Worm (Caenorhabditis elegans) whole organism, late embryonic: ENCODE results near the gene nol-6.

ENCODE experiments used
- F13H6.1 ChIP-seq: sonication (generic microtip); optimal IDR thresholded peaks from 2 replicates; lab custom pipeline; 2016; ENCODE audit warnings: missing genetic modification characterization, missing compliant biosample characterization
- K02D7.2 ChIP-seq: sonication (generic microtip); optimal IDR thresholded peaks from 2 replicates; lab custom pipeline; 2017; ENCODE audit warnings: mild to moderate bottlenecking, missing genetic modification characterization, missing compliant biosample characterization
- T23F11.4 ChIP-seq: fragments of 200-800 bp; sonication (Bioruptor generic); optimal IDR thresholded peaks from 2 replicates; lab custom pipeline; 2018; ENCODE audit warnings: mild to moderate bottlenecking, missing genetic modification characterization, missing compliant biosample characterization
- ama-1 ChIP-seq: fragments of 150-350 bp; optimal IDR thresholded peaks from 2 replicates; lab custom pipeline; 2014
- ceh-14 ChIP-seq: sonication (generic microtip); optimal IDR thresholded peaks from 2 replicates; lab custom pipeline; 2016; ENCODE audit warnings: missing genotype, missing genetic modification characterization, missing compliant biosample characterization
- ceh-18 ChIP-seq: sonication (generic microtip); optimal IDR thresholded peaks from 2 replicates; lab custom pipeline; 2016; ENCODE audit warnings: missing genetic modification characterization, missing compliant biosample characterization
- ceh-24 ChIP-seq: sonication (generic microtip); optimal IDR thresholded peaks from 2 replicates; lab custom pipeline; 2016; ENCODE audit warnings: mild to moderate bottlenecking, missing genetic modification characterization, missing compliant biosample characterization
- ceh-30 ChIP-seq: fragments of 150-350 bp; optimal IDR thresholded peaks from 2 replicates; lab custom pipeline; 2014; ENCODE audit warnings: missing biosample characterization, missing genetic modification characterization
- ceh-31 ChIP-seq: sonication (generic microtip); optimal IDR thresholded peaks from 2 replicates; lab custom pipeline; 2016; ENCODE audit warnings: missing genetic modification characterization, missing compliant biosample characterization
- ceh-34 ChIP-seq: sonication (generic microtip); optimal IDR thresholded peaks from 2 replicates; lab custom pipeline; 2016; ENCODE audit warnings: mild to moderate bottlenecking, missing genetic modification characterization, missing compliant biosample characterization
- ceh-48 ChIP-seq: sonication (generic microtip); optimal IDR thresholded peaks from 2 replicates; lab custom pipeline; 2016; ENCODE audit warnings: missing genetic modification characterization, inconsistent platforms, missing compliant biosample characterization
- ceh-6 ChIP-seq: fragments of 200-800 bp; sonication (Bioruptor generic); optimal IDR thresholded peaks from 2 replicates; lab custom pipeline; 2018; ENCODE audit warnings: mild to moderate bottlenecking, missing genetic modification characterization, missing compliant biosample characterization
- dve-1 ChIP-seq: sonication (generic microtip); optimal IDR thresholded peaks from 2 replicates; lab custom pipeline; 2017; ENCODE audit warnings: antibody characterized with exemption, mild to moderate bottlenecking, missing genetic modification characterization, missing compliant biosample characterization
- elt-2 ChIP-seq: sonication (generic microtip); optimal IDR thresholded peaks from 2 replicates; lab custom pipeline; 2016; ENCODE audit warnings: missing genetic modification reagents, missing genetic modification characterization, missing compliant biosample characterization
- ets-4 ChIP-seq: sonication (generic microtip); optimal IDR thresholded peaks from 2 replicates; lab custom pipeline; 2016; ENCODE audit warnings: missing genetic modification characterization, missing compliant biosample characterization
- eyg-1 ChIP-seq: sonication (generic microtip); optimal IDR thresholded peaks from 2 replicates; lab custom pipeline; 2016; ENCODE audit warnings: missing genotype, missing genetic modification characterization, missing compliant biosample characterization
- fkh-10 ChIP-seq: fragments of 150-350 bp; optimal IDR thresholded peaks from 2 replicates; lab custom pipeline; 2014; ENCODE audit warnings: missing biosample characterization, missing genetic modification reagents, missing genetic modification characterization
- gmeb-2 ChIP-seq: sonication (generic microtip); optimal IDR thresholded peaks from 2 replicates; lab custom pipeline; 2016; ENCODE audit warnings: missing genetic modification characterization, inconsistent platforms, missing compliant biosample characterization
- hlh-13 ChIP-seq: fragments of 200-800 bp; sonication (Bioruptor generic); optimal IDR thresholded peaks from 2 replicates; lab custom pipeline; 2018; ENCODE audit warnings: mild to moderate bottlenecking, missing genetic modification characterization, missing compliant biosample characterization
- hlh-8 ChIP-seq: sonication (generic microtip); optimal IDR thresholded peaks from 2 replicates; lab custom pipeline; 2016; ENCODE audit warnings: missing genotype, missing genetic modification characterization, missing compliant biosample characterization
- lin-11 ChIP-seq: fragments of 200-800 bp; sonication (Bioruptor generic); optimal IDR thresholded peaks from 2 replicates; lab custom pipeline; 2018; ENCODE audit warnings: mild to moderate bottlenecking, missing genetic modification characterization, missing compliant biosample characterization
- madf-2 ChIP-seq: sonication (generic microtip); optimal IDR thresholded peaks from 2 replicates; lab custom pipeline; 2017; ENCODE audit warnings: missing genetic modification characterization, missing compliant biosample characterization
- nhr-11 ChIP-seq: fragments of 150-350 bp; optimal IDR thresholded peaks from 2 replicates; lab custom pipeline; 2014; ENCODE audit warnings: missing biosample characterization, missing genetic modification characterization
- nhr-232 ChIP-seq: sonication (generic microtip); optimal IDR thresholded peaks from 2 replicates; lab custom pipeline; 2016; ENCODE audit warnings: missing genetic modification characterization, missing compliant biosample characterization
- odd-2 ChIP-seq: sonication (generic microtip); optimal IDR thresholded peaks from 2 replicates; lab custom pipeline; 2017; ENCODE audit warnings: antibody characterized with exemption, mild to moderate bottlenecking, missing genetic modification characterization, missing compliant biosample characterization
- pat-9 ChIP-seq: fragments of 200-800 bp; sonication (Bioruptor generic); optimal IDR thresholded peaks from 2 replicates; lab custom pipeline; 2018; ENCODE audit warnings: mild to moderate bottlenecking, missing genetic modification characterization, moderate library complexity, missing compliant biosample characterization
- pax-1 ChIP-seq: fragments of 150-350 bp; optimal IDR thresholded peaks from 2 replicates; lab custom pipeline; 2014; ENCODE audit warnings: missing biosample characterization, missing genetic modification characterization
- pha-2 ChIP-seq: sonication (generic microtip); optimal IDR thresholded peaks from 2 replicates; lab custom pipeline; 2017; ENCODE audit warnings: mild to moderate bottlenecking, missing genetic modification characterization, missing compliant biosample characterization
- pros-1 ChIP-seq: fragments of 150-350 bp; optimal IDR thresholded peaks from 2 replicates; lab custom pipeline; 2014; ENCODE audit warnings: missing biosample characterization, missing genetic modification reagents, missing genetic modification characterization
- rnt-1 ChIP-seq: sonication (generic microtip); optimal IDR thresholded peaks from 2 replicates; lab custom pipeline; 2016; ENCODE audit warnings: missing genetic modification characterization, missing compliant biosample characterization
- ttx-3 ChIP-seq: sonication (generic microtip); optimal IDR thresholded peaks from 2 replicates; lab custom pipeline; 2016; ENCODE audit warnings: missing genetic modification reagents, missing genetic modification characterization, missing compliant biosample characterization
- unc-42 ChIP-seq: sonication (generic microtip); optimal IDR thresholded peaks from 2 replicates; lab custom pipeline; 2016; ENCODE audit warnings: missing genotype, missing genetic modification characterization, missing compliant biosample characterization
- unc-55 ChIP-seq: sonication (generic microtip); optimal IDR thresholded peaks from 2 replicates; lab custom pipeline; 2017; ENCODE audit warnings: missing biosample characterization, missing genetic modification reagents, missing genetic modification characterization
- unc-86 ChIP-seq: sonication (generic microtip); optimal IDR thresholded peaks from 2 replicates; lab custom pipeline; 2016; ENCODE audit warnings: missing genetic modification characterization, missing compliant biosample characterization

Gene nol-6

DNA sequence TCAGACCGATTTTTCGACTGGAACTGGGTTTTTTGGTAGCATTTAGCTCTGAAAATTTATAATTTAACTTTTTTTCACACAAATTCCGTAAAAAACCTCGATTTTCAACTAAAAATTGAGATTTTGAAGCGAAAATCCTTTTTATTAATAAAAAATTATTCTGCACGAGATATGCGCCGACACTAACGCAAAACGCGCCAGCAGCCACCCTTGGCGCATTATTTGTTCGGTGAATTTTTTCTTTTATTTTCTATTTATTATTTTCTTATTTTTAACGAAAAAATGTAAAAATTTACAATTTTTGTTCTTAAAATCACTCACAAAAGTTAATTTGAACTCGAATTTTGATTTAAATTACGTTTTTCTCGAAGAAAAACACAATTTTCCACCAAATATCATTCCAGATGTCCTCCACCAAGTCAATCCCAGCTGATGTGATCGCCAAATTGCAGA, 35.1 kb downstream of the nol-6 start, which contains the start of gene Y51H7C.7:
Y51H7C.7 (plus strand) TSS at position 403 of the 453 bp plus-strand sequence.
- TF ChIP-seq rnt-1 (tag; lab: Kevin White, UChicago) (no peak), gmeb-2 (tag; lab: Kevin White, UChicago) (no peak)

DNA sequence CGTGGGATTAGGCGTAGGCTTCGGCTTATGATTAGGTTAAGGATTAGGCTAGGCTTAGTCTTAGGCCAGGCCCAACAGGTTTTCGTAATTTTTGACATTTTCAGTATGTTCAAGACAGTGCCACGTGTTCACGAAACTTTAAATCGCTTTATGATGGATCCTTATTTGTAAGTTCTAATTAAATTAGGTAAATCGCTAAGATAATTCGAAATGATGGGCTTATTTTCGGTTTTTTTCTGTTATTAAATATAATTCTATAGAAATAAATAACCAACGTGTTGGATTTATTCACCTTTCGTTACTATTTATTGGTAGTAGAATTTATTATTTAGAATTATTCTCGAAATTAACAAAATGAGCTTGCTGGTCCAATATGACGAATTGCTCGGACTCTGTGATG, 35.8 kb downstream of the nol-6 start, which contains the start of gene Y51H7C.8:
Y51H7C.8 (plus strand) TSS at position 301 of the 400 bp plus-strand sequence.
- TF ChIP-seq F13H6.1: no peak
- TF ChIP-seq hlh-8 (tag; lab: Kevin White, UChicago): no peak
- TF ChIP-seq ceh-30 (tag; lab: Kevin White, UChicago): no peak
- TF ChIP-seq ceh-31 (tag; lab: Kevin White, UChicago): no peak
- TF ChIP-seq ceh-48 (tag; lab: Kevin White, UChicago): no peak
- no peak for TF ChIP-seq T23F11.4 (GFP tag; lab: Kevin White, UChicago)
- TF ChIP-seq ceh-24 (tag; lab: Kevin White, UChicago): no peak
- TF ChIP-seq lin-11 (tag; lab: Kevin White, UChicago): no peak
- no peak for TF ChIP-seq unc-55 (GFP tag; lab: Kevin White, UChicago)
- no peak for TF ChIP-seq ceh-18

DNA sequence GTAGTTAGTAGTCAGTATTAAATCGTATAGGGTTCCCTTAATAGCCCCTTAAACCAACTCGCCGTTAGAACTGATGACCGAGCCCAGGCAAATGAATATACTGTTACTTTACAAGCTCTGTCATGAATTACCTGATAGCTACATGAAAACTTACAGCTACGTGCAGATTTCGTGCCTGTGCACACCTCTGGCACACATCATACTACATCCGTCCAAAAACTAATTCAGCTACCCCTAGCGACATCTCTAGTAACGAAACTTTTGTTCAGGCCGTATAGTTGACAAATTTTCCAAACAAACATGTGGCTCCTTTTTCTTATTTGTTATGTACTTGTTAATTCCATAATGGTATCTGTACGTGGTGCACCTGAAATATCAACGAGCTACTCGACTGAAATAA, 37.2 kb downstream of the nol-6 start, which contains the start of gene F54D12.1:
F54D12.1 (plus strand) TSS at position 301 of the 400 bp plus-strand sequence.
- TF ChIP-seq elt-2 (tag; lab: Kevin White, UChicago): no peak
- TF ChIP-seq pax-1: no peak
- no peak for TF ChIP-seq pat-9 (tag; lab: Kevin White, UChicago)
- TF ChIP-seq ama-1 (lab: Kevin White, UChicago): no peak
- no peak for TF ChIP-seq madf-2
- no peak for TF ChIP-seq ets-4 (tag; lab: Kevin White, UChicago)
- no peak for TF ChIP-seq pha-2 (tag; lab: Kevin White, UChicago)

DNA sequence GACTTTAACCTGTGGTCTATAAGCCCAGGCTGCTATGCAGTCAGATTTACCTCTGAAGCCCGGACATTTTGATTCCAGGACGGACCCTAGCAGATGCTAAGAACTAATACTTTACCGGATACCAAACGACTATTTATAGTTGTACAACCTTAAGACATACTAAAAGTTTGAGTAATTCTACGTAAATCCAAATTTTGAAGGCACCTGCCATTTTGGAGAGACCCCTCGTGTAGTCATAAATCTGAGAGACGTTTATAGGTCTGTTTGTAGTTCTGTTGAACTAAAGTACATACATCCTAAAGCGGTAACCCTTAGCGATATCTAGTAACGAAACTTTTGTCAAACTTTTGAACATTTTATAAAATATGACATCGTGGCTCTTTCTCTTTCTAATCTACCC, 38.9 kb downstream of the nol-6 start, which contains the start of gene F54D12.2:
F54D12.2 (plus strand) TSS at position 301 of the 400 bp plus-strand sequence.
- TF ChIP-seq dve-1: no peak
- no peak for TF ChIP-seq eyg-1
- TF ChIP-seq odd-2 (tag; lab: Kevin White, UChicago): no peak
- TF ChIP-seq ceh-31 (tag; lab: Kevin White, UChicago): no peak
- no peak for TF ChIP-seq pros-1 (tag; lab: Kevin White, UChicago)

DNA sequence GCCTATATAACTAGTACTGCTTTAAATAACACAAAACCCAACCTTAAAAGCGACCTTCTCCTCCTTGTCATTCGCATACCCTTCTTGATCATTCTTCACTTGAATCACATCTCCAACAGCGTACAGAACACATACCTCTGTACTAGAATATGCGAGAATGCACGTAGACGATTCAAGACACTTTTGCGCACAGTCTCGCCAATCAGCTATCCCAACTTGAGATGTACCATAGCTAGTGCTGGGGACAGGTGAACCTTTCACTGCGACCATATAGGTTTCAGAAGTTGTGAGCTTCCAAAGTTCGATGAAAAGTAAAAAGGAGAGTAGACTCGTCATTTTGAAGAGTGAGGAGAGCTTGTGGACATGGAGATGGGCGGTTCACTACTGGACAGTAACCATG, 39.6 kb downstream of the nol-6 start, which contains the start of gene F54D12.8:
F54D12.8 (minus strand) TSS at position 336 of the 400 bp plus-strand sequence.
- no peak for TF ChIP-seq ttx-3 (tag; lab: Kevin White, UChicago)
- TF ChIP-seq ceh-48 (tag; lab: Kevin White, UChicago): no peak
- TF ChIP-seq eyg-1: no peak
- TF ChIP-seq ets-4 (tag; lab: Kevin White, UChicago): no peak
- no peak for TF ChIP-seq fkh-10

DNA sequence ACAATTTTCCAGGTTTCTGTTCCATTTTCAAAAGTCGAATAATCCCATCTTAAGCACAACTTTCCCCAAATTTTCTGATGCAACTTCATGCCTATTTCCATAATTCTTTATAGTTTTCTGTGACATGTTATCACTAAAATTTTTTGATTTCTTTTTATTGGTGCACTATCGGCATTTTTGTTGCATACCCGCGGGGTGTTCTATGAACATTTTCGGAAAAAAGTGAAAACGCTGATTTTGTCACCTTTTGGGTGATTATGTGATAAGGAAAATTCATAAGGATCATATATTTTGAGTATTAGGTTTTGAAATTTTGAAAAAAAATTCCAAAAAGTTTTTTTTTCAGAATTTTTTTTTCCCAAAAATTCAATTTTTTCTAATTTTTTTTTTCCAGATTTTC, 50.8 kb downstream of the nol-6 start, which contains the start of gene aat-7:
aat-7 (plus strand) TSS at position 393 of the 400 bp plus-strand sequence.
- no peak for TF ChIP-seq nhr-11 (tag; lab: Kevin White, UChicago)
- no peak for TF ChIP-seq ceh-6 (GFP tag; lab: Kevin White, UChicago)
- no peak for TF ChIP-seq ceh-14 (tag; lab: Kevin White, UChicago)
- TF ChIP-seq unc-86 (tag; lab: Kevin White, UChicago): no peak
- TF ChIP-seq K02D7.2 (tag; lab: Kevin White, UChicago): no peak
- no peak for TF ChIP-seq nhr-232 (tag; lab: Kevin White, UChicago)
- no peak for TF ChIP-seq unc-42 (tag; lab: Kevin White, UChicago)
- TF ChIP-seq odd-2 (tag; lab: Kevin White, UChicago): no peak
- TF ChIP-seq pros-1 (tag; lab: Kevin White, UChicago): no peak
- TF ChIP-seq hlh-13 (GFP tag; lab: Kevin White, UChicago): no peak
- no peak for TF ChIP-seq ceh-34
- TF ChIP-seq ceh-18: no peak
- TF ChIP-seq ceh-30 (tag; lab: Kevin White, UChicago): no peak
